Worm (Caenorhabditis elegans) whole organism, mixed stage, embryonic: ENCODE measurements around the gene nhr-40.

ENCODE experiments used
- M03D4.4 ChIP-seq: sonication (generic microtip); optimal IDR thresholded peaks from 2 replicates; lab custom pipeline; 2017; ENCODE audit warnings: mild to moderate bottlenecking, missing genetic modification characterization, missing compliant biosample characterization
- ceh-39 ChIP-seq: fragments of 150-350 bp; optimal IDR thresholded peaks from 2 replicates; lab custom pipeline; 2014; ENCODE audit warnings: missing biosample characterization, missing genetic modification characterization
- hlh-1 ChIP-seq: fragments of 150-350 bp; optimal IDR thresholded peaks from 2 replicates; lab custom pipeline; 2014; ENCODE audit warnings: missing biosample characterization, missing genetic modification reagents, missing genetic modification characterization
- nhr-12 ChIP-seq: fragments of 150-350 bp; optimal IDR thresholded peaks from 2 replicates; lab custom pipeline; 2014; ENCODE audit warnings: missing biosample characterization, missing genetic modification characterization
- nhr-237 ChIP-seq: fragments of 150-350 bp; optimal IDR thresholded peaks from 2 replicates; lab custom pipeline; 2014; ENCODE audit warnings: missing biosample characterization, missing genetic modification characterization
- nhr-28 ChIP-seq: fragments of 150-350 bp; optimal IDR thresholded peaks from 2 replicates; lab custom pipeline; 2014; ENCODE audit warnings: missing biosample characterization, missing genetic modification characterization
- nhr-76 ChIP-seq: sonication (generic microtip); optimal IDR thresholded peaks from 2 replicates; lab custom pipeline; 2017; ENCODE audit warnings: missing biosample characterization, missing genetic modification characterization
- pha-4 ChIP-seq: fragments of 150-350 bp; optimal IDR thresholded peaks from 2 replicates; lab custom pipeline; 2018; ENCODE audit warnings: missing biosample characterization, missing genetic modification reagents, missing genetic modification characterization
- sptf-1 ChIP-seq: sonication (generic microtip); optimal IDR thresholded peaks from 2 replicates; lab custom pipeline; 2017; ENCODE audit warnings: mild to moderate bottlenecking, missing genetic modification characterization, moderate library complexity, missing compliant biosample characterization
- unc-62 ChIP-seq: fragments of 150-350 bp; optimal IDR thresholded peaks from 2 replicates; lab custom pipeline; 2014; ENCODE audit warnings: missing biosample characterization, missing genetic modification reagents, missing genetic modification characterization
- ztf-11 ChIP-seq: fragments of 150-350 bp; optimal IDR thresholded peaks from 2 replicates; lab custom pipeline; 2014; ENCODE audit warnings: missing biosample characterization, missing genetic modification characterization

ce11 chrX:2640556-2640955 is 46.8 kb downstream of the nhr-40 start:
- no peak for TF ChIP-seq nhr-28 (tag; lab: Kevin White, UChicago)
- no peak for TF ChIP-seq ztf-11 (tag; lab: Kevin White, UChicago)
- TF ChIP-seq nhr-12 (tag; lab: Kevin White, UChicago): no peak
- no peak for TF ChIP-seq unc-62
- no peak for TF ChIP-seq pha-4 (tag; lab: Kevin White, UChicago)
- TF ChIP-seq nhr-76 (tag; lab: Kevin White, UChicago): no peak
- TF ChIP-seq nhr-237 (tag; lab: Kevin White, UChicago): no peak
- TF ChIP-seq ceh-39 (tag; lab: Kevin White, UChicago): no peak
- no peak for TF ChIP-seq sptf-1 (tag; lab: Kevin White, UChicago)
- no peak for TF ChIP-seq hlh-1 (tag; lab: Kevin White, UChicago)
- TF ChIP-seq M03D4.4 (tag; lab: Kevin White, UChicago): no peak
